Worm (Caenorhabditis elegans): ENCODE data around the gene F59B10.4.

- TF ChIP-seq T22C8.4 (GFP tag; IDR thresholded peaks at IDR 0.05) = no peak
- TF ChIP-seq flt-1 (GFP tag; IDR thresholded peaks at IDR 0.05) = no peak
- TF ChIP-seq ztf-23 (GFP tag; IDR thresholded peaks at IDR 0.05) = no peak
- no peak for TF ChIP-seq med-1 (GFP tag; optimal IDR thresholded peaks at IDR 0.05; ENCODE audit: insufficient read depth)
- no peak for TF ChIP-seq klf-2 (GFP tag; conservative IDR thresholded peaks at IDR 0.05)
These were observed 8.7 kb downstream of the F59B10.4 start, which contains the start of gene F59B10.3 for ce11 chrII:10510242-10510641.
